Worm (Caenorhabditis elegans) whole organism, L3 larva: Measurements from ENCODE around the gene cnk-1.

Experiments
- ZK546.5 ChIP-seq: sonication (generic microtip); optimal IDR thresholded peaks from 2 replicates; lab custom pipeline; 2017; ENCODE audit warnings: missing biosample characterization, missing genetic modification characterization
- aly-2 ChIP-seq: fragments of 150-350 bp; optimal IDR thresholded peaks from 2 replicates; lab custom pipeline; 2014; ENCODE audit warnings: missing biosample characterization, missing genetic modification characterization
- ama-1 ChIP-seq: fragments of 150-350 bp; optimal IDR thresholded peaks from 2 replicates; lab custom pipeline; 2018
- ceh-16 ChIP-seq: sonication (generic microtip); optimal IDR thresholded peaks from 2 replicates; lab custom pipeline; 2017; ENCODE audit warnings: missing biosample characterization, missing genetic modification characterization
- ceh-28 ChIP-seq: fragments of 150-350 bp; optimal IDR thresholded peaks from 2 replicates; lab custom pipeline; 2014; ENCODE audit warnings: missing biosample characterization, missing genetic modification reagents, missing genetic modification characterization
- ceh-9 ChIP-seq: sonication (generic microtip); optimal IDR thresholded peaks from 2 replicates; lab custom pipeline; 2018; ENCODE audit warnings: missing biosample characterization, missing genetic modification characterization
- daf-12 ChIP-seq: fragments of 150-350 bp; optimal IDR thresholded peaks from 2 replicates; lab custom pipeline; 2014; ENCODE audit warnings: missing biosample characterization, missing genetic modification reagents, missing genetic modification characterization
- egl-5 ChIP-seq: fragments of 150-350 bp; optimal IDR thresholded peaks from 2 replicates; lab custom pipeline; 2017; ENCODE audit warnings: missing biosample characterization, missing genetic modification reagents, missing genetic modification characterization, inconsistent platforms
- elt-1 ChIP-seq: fragments of 150-350 bp; optimal IDR thresholded peaks from 2 replicates; lab custom pipeline; 2014; ENCODE audit warnings: missing biosample characterization, missing genetic modification characterization
- elt-2 ChIP-seq: sonication (generic microtip); optimal IDR thresholded peaks from 2 replicates; lab custom pipeline; 2016; ENCODE audit warnings: missing genetic modification reagents, mild to moderate bottlenecking, missing genetic modification characterization, missing compliant biosample characterization
- eor-1 ChIP-seq, 2 experiments: fragments of 150-350 bp; optimal IDR thresholded peaks; 2 replicates each; lab custom pipeline; 2014 to 2018; ENCODE audit warnings: missing biosample characterization in 2 of 2, missing genetic modification characterization in 2 of 2
- hmg-11 ChIP-seq: sonication (generic microtip); optimal IDR thresholded peaks from 2 replicates; lab custom pipeline; 2016; ENCODE audit warnings: missing genetic modification characterization, missing compliant biosample characterization
- lin-15B ChIP-seq: fragments of 150-350 bp; optimal IDR thresholded peaks from 2 replicates; lab custom pipeline; 2014; ENCODE audit warnings: missing biosample characterization, missing genetic modification characterization
- lin-39 ChIP-seq: fragments of 150-350 bp; optimal IDR thresholded peaks from 2 replicates; lab custom pipeline; 2018; ENCODE audit warnings: missing biosample characterization, missing genetic modification reagents, missing genetic modification characterization
- mdl-1 ChIP-seq: fragments of 150-350 bp; optimal IDR thresholded peaks from 2 replicates; lab custom pipeline; 2014; ENCODE audit warnings: missing biosample characterization, missing genetic modification characterization
- mml-1 ChIP-seq: fragments of 150-350 bp; sonication (generic microtip); optimal IDR thresholded peaks from 3 replicates; lab custom pipeline; 2014; ENCODE audit warnings: missing biosample characterization, missing genetic modification characterization
- nfya-1 ChIP-seq: sonication (generic microtip); optimal IDR thresholded peaks from 2 replicates; lab custom pipeline; 2017; ENCODE audit warnings: missing genetic modification characterization, mild to moderate bottlenecking, missing compliant biosample characterization, antibody characterized with exemption, moderate library complexity; ENCODE audit not compliant: insufficient read depth
- nhr-12 ChIP-seq: fragments of 150-350 bp; optimal IDR thresholded peaks from 2 replicates; lab custom pipeline; 2014; ENCODE audit warnings: missing biosample characterization, missing genetic modification characterization
- nhr-23 ChIP-seq: fragments of 150-350 bp; optimal IDR thresholded peaks from 2 replicates; lab custom pipeline; 2014; ENCODE audit warnings: missing biosample characterization, missing genetic modification reagents, missing genetic modification characterization
- nhr-237 ChIP-seq: fragments of 150-350 bp; optimal IDR thresholded peaks from 2 replicates; lab custom pipeline; 2014; ENCODE audit warnings: missing biosample characterization, missing genetic modification characterization
- nhr-25 ChIP-seq: sonication (generic microtip); optimal IDR thresholded peaks from 2 replicates; lab custom pipeline; 2017; ENCODE audit warnings: missing biosample characterization, missing genetic modification characterization
- nhr-43 ChIP-seq: sonication (generic microtip); optimal IDR thresholded peaks from 2 replicates; lab custom pipeline; 2016; ENCODE audit warnings: mild to moderate bottlenecking, missing genetic modification characterization, missing compliant biosample characterization; ENCODE audit not compliant: poor library complexity, severe bottlenecking
- nhr-67 ChIP-seq: fragments of 150-350 bp; optimal IDR thresholded peaks from 2 replicates; lab custom pipeline; 2014; ENCODE audit warnings: missing biosample characterization, missing genetic modification characterization
- nhr-76 ChIP-seq: fragments of 150-350 bp; sonication (generic microtip); optimal IDR thresholded peaks from 5 replicates; lab custom pipeline; 2014; ENCODE audit warnings: missing biosample characterization, missing genetic modification characterization
- pha-4 ChIP-seq: fragments of 150-350 bp; optimal IDR thresholded peaks from 2 replicates; lab custom pipeline; 2014; ENCODE audit warnings: missing biosample characterization, missing genetic modification reagents, missing genetic modification characterization
- pqm-1 ChIP-seq: fragments of 150-350 bp; optimal IDR thresholded peaks from 2 replicates; lab custom pipeline; 2017; ENCODE audit warnings: missing biosample characterization, missing genetic modification characterization, inconsistent platforms
- sea-2 ChIP-seq: fragments of 150-350 bp; sonication (generic microtip); optimal IDR thresholded peaks from 4 replicates; lab custom pipeline; 2014; ENCODE audit warnings: missing biosample characterization, missing genetic modification reagents, missing genetic modification characterization
- skn-1 ChIP-seq: fragments of 150-350 bp; optimal IDR thresholded peaks from 2 replicates; lab custom pipeline; 2014; ENCODE audit warnings: missing biosample characterization, missing genetic modification characterization
- snpc-4 ChIP-seq: fragments of 150-350 bp; optimal IDR thresholded peaks from 2 replicates; lab custom pipeline; 2014; ENCODE audit warnings: missing biosample characterization, missing genetic modification characterization
- tbx-2 ChIP-seq: sonication (generic microtip); optimal IDR thresholded peaks from 2 replicates; lab custom pipeline; 2016; ENCODE audit warnings: mild to moderate bottlenecking, missing genetic modification characterization, missing compliant biosample characterization
- zag-1 ChIP-seq: fragments of 150-350 bp; optimal IDR thresholded peaks from 2 replicates; lab custom pipeline; 2014; ENCODE audit warnings: missing biosample characterization, missing genetic modification characterization
- ztf-4 ChIP-seq: fragments of 150-350 bp; optimal IDR thresholded peaks from 2 replicates; lab custom pipeline; 2014; ENCODE audit warnings: missing biosample characterization, missing genetic modification characterization

cnk-1 gene

DNA sequence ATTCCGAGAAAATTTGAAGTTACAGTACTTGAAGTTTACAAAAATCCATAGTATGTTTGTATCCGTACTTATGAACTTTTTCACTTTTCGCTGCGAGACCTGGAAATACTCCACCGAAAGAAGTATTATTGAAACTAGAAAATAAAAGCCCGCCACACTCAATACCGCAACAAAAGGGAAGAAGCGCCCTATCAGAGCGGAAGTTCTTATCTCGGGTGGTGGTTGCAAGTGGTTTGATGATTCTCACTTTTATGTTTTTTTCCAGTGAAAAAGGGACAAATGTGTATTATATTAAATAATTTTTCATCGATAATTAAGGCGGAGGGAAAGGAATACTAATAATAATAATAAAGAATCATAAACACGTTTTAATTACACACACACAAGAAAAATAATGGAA, 43.2 kb downstream of the cnk-1 start:
- TF ChIP-seq ztf-4 (tag; lab: Kevin White, UChicago), result no peak
- TF ChIP-seq pha-4, result peak; percentile 16
- TF ChIP-seq elt-2, result peak; percentile 70

ce11 chrIII:10316653-10317052, 45.6 kb downstream of the cnk-1 start:
- peak; percentile 68 for TF ChIP-seq nhr-23

- no peak for TF ChIP-seq elt-2
These were observed 47.1 kb downstream of the cnk-1 start, which contains the start of the genes unc-50 and ostf-4 for ce11 chrIII:10318062-10318609. Gene unc-50 (minus strand): TSS chrIII:10318162. Gene ostf-4 (minus strand): TSS chrIII:10318559.

- TF ChIP-seq aly-2 (tag; lab: Kevin White, UChicago) (no peak), lin-15B (tag; lab: Kevin White, UChicago) (peak; percentile 86), nhr-23 (peak; percentile 56), nhr-12 (no peak), ceh-9 (tag; lab: Kevin White, UChicago) (no peak), egl-5 (tag; lab: Kevin White, UChicago) (peak; percentile 37), nfya-1 (tag; lab: Kevin White, UChicago) (peak; percentile 86), nhr-67 (tag; lab: Kevin White, UChicago) (no peak), daf-12 (tag; lab: Kevin White, UChicago) (no peak), ZK546.5 (tag; lab: Kevin White, UChicago) (no peak), lin-39 (tag; lab: Kevin White, UChicago) (peak; percentile 79), nhr-25 (peak; percentile 12), ama-1 (no peak), elt-2 (peak; percentile 7), snpc-4 (peak; percentile 28), eor-1 (tag; optimal IDR thresholded peaks at IDR 0.05; lab: Kevin White, UChicago) (no peak), mdl-1 (tag; lab: Kevin White, UChicago) (no peak), pqm-1 (tag; lab: Kevin White, UChicago) (no peak), pha-4 (peak; percentile 80), elt-1 (tag; lab: Kevin White, UChicago) (no peak), ceh-28 (tag; lab: Kevin White, UChicago) (peak; percentile 88), hmg-11 (tag; lab: Kevin White, UChicago) (peak; percentile 88), zag-1 (tag; lab: Kevin White, UChicago) (no peak)
These were observed 47.7 kb downstream of the cnk-1 start, which contains the start of gene unc-69 for ce11 chrIII:10318755-10319154. Gene unc-69 (plus strand): TSS chrIII:10318939.

- no peak for TF ChIP-seq sea-2
- TF ChIP-seq snpc-4, result no peak
- no peak for TF ChIP-seq nhr-76 (tag; lab: Kevin White, UChicago)
- no peak for TF ChIP-seq skn-1
- TF ChIP-seq mml-1, result no peak
- no peak for TF ChIP-seq pqm-1 (tag; lab: Kevin White, UChicago)
- no peak for TF ChIP-seq nfya-1 (tag; lab: Kevin White, UChicago)
These were observed 49.7 kb downstream of the cnk-1 start, which contains the start of gene sas-7 for ce11 chrIII:10320788-10321187. Gene sas-7 (plus strand): TSS chrIII:10321019.

ce11 chrIII:10326327-10326726, 55.3 kb downstream of the cnk-1 start:
- TF ChIP-seq nhr-43 (no peak), ceh-28 (tag; lab: Kevin White, UChicago) (no peak), ZK546.5 (tag; lab: Kevin White, UChicago) (no peak), nhr-237 (tag; lab: Kevin White, UChicago) (no peak), nhr-67 (tag; lab: Kevin White, UChicago) (no peak), nhr-12 (no peak), tbx-2 (tag; lab: Kevin White, UChicago) (no peak), egl-5 (tag; lab: Kevin White, UChicago) (no peak), pha-4 (no peak), ceh-16 (tag; lab: Kevin White, UChicago) (no peak), nhr-76 (tag; lab: Kevin White, UChicago) (no peak)
